Fruit fly (Drosophila melanogaster) S2 (cell line): ENCODE data around the gene Drgx.

Experiments
- CG8478 ChIP-seq: fragments of >200 bp; optimal IDR thresholded peaks from 2 replicates; lab custom pipeline; 2018
- CTCF ChIP-seq, 2 experiments: fragments of >200 bp; optimal IDR thresholded peaks; 2 replicates each; lab custom pipeline; 2018

The Drgx gene

DNA sequence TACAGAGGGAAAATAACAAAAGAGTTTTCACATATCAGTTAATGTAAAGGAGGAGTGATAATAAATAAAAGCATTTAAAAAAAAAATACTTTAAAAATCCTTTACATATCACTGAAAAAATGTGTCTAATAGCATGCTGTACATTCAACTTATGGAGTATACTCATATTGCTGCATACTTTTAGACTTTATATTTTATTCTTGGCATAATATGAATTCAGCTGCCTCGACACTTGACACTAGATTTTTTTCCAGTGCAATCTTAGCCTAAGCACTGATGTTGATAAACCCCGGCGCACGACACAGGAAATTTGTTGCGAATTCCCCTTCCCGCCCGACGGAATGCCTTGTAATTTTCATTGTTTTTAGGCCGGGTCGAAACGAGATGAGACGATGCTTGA is 77.9 kb downstream of the Drgx start:
- TF ChIP-seq CTCF (optimal IDR thresholded peaks at IDR 0.05; lab: Kevin White, UChicago) (no peak), CG8478 (lab: Kevin White, UChicago) (no peak)
